Worm (Caenorhabditis elegans) whole organism, early embryonic: Measurements from ENCODE around the gene F59A1.15.

Experiments
- B0310.2 ChIP-seq: sonication (generic microtip); optimal IDR thresholded peaks from 2 replicates; lab custom pipeline; 2016; ENCODE audit warnings: mild to moderate bottlenecking, missing genetic modification characterization, missing compliant biosample characterization
- F13C5.2 ChIP-seq: sonication (generic microtip); optimal IDR thresholded peaks from 2 replicates; lab custom pipeline; 2017; ENCODE audit warnings: mild to moderate bottlenecking, missing genetic modification characterization, inconsistent platforms, missing compliant biosample characterization
- aly-1 ChIP-seq: sonication (generic microtip); optimal IDR thresholded peaks from 2 replicates; lab custom pipeline; 2016; ENCODE audit warnings: missing genetic modification characterization, missing compliant biosample characterization
- ama-1 ChIP-seq: fragments of 150-350 bp; optimal IDR thresholded peaks from 2 replicates; lab custom pipeline; 2014
- ceh-13 ChIP-seq: fragments of 200-800 bp; sonication (Bioruptor generic); optimal IDR thresholded peaks from 2 replicates; lab custom pipeline; 2018; ENCODE audit warnings: mild to moderate bottlenecking, missing genetic modification characterization, missing compliant biosample characterization
- ceh-36 ChIP-seq: sonication (generic microtip); optimal IDR thresholded peaks from 2 replicates; lab custom pipeline; 2016; ENCODE audit warnings: missing genetic modification characterization, inconsistent platforms, missing compliant biosample characterization
- ets-7 ChIP-seq: sonication (generic microtip); optimal IDR thresholded peaks from 2 replicates; lab custom pipeline; 2016; ENCODE audit warnings: missing genotype, missing genetic modification characterization, missing compliant biosample characterization
- flt-1 ChIP-seq: fragments of 200-800 bp; sonication (Bioruptor generic); IDR thresholded peaks from 2 replicates; pipeline ENCODE4 v1.3.6; 2022; ENCODE audit warnings: missing genetic modification characterization, missing compliant biosample characterization
- hmbx-1 ChIP-seq: sonication (generic microtip); optimal IDR thresholded peaks from 2 replicates; lab custom pipeline; 2016; ENCODE audit warnings: mild to moderate bottlenecking, missing genetic modification characterization, missing compliant biosample characterization
- hmg-4 ChIP-seq: fragments of 200-800 bp; sonication (Bioruptor generic); optimal IDR thresholded peaks from 2 replicates; lab custom pipeline; 2018; ENCODE audit warnings: mild to moderate bottlenecking, missing genetic modification characterization, missing compliant biosample characterization
- hnd-1 ChIP-seq: sonication (generic microtip); optimal IDR thresholded peaks from 2 replicates; lab custom pipeline; 2016; ENCODE audit warnings: missing genetic modification characterization, missing compliant biosample characterization
- pes-1 ChIP-seq: fragments of 200-800 bp; sonication (Bioruptor generic); IDR thresholded peaks from 2 replicates; pipeline ENCODE4 v1.3.6; 2022; ENCODE audit warnings: missing genetic modification reagents, missing genetic modification characterization, missing compliant biosample characterization
- scrt-1 ChIP-seq: fragments of 200-800 bp; sonication (Bioruptor generic); IDR thresholded peaks from 2 replicates; pipeline ENCODE4 v1.3.6; 2022; ENCODE audit warnings: missing genetic modification characterization, missing compliant biosample characterization
- sea-1 ChIP-seq: fragments of 200-800 bp; sonication (Bioruptor generic); conservative IDR thresholded peaks from 2 replicates; pipeline ENCODE4 v1.3.6; 2022; ENCODE audit warnings: missing genetic modification characterization, missing compliant biosample characterization
- tbx-11 ChIP-seq: fragments of 200-800 bp; sonication (Bioruptor generic); IDR thresholded peaks from 2 replicates; pipeline ENCODE4 v1.3.6; 2022; ENCODE audit warnings: missing genetic modification characterization, missing compliant biosample characterization
- tbx-37 ChIP-seq: fragments of 200-800 bp; sonication (Bioruptor generic); conservative IDR thresholded peaks from 2 replicates; pipeline ENCODE4 v1.3.6; 2022; ENCODE audit warnings: missing genetic modification reagents, missing genetic modification characterization, missing compliant biosample characterization
- tra-4 ChIP-seq: sonication (generic microtip); optimal IDR thresholded peaks from 2 replicates; lab custom pipeline; 2017; ENCODE audit warnings: missing genetic modification characterization, missing compliant biosample characterization

The F59A1.15 gene

ce11 chrV:17664367-17664766 lies 19.3 kb downstream of the F59A1.15 start:
- no peak for TF ChIP-seq hmg-4 (GFP tag; lab: Kevin White, UChicago)
- 0 out of 2 replicates have a peak, but pooled peaks have one; percentile 25 for TF ChIP-seq sea-1

ce11 chrV:17662260-17662659 lies 21.4 kb downstream of the F59A1.15 start:
- no peak for TF ChIP-seq tbx-11 (GFP tag; lab: Robert Waterston, UW)
- TF ChIP-seq sea-1: no peak
- TF ChIP-seq pes-1: no peak
- no peak for TF ChIP-seq ets-7 (tag; lab: Kevin White, UChicago)
- no peak for TF ChIP-seq hmbx-1
- TF ChIP-seq hnd-1 (tag; lab: Kevin White, UChicago): no peak
- no peak for TF ChIP-seq ceh-36 (tag; lab: Kevin White, UChicago)
- TF ChIP-seq ama-1 (lab: Kevin White, UChicago): no peak
- TF ChIP-seq ceh-13 (GFP tag; lab: Kevin White, UChicago): no peak
- TF ChIP-seq hmg-4 (GFP tag; lab: Kevin White, UChicago): no peak
- no peak for TF ChIP-seq flt-1 (GFP tag; lab: Robert Waterston, UW)
- no peak for TF ChIP-seq tbx-37 (GFP tag; lab: Robert Waterston, UW)
- no peak for TF ChIP-seq aly-1 (tag; lab: Kevin White, UChicago)
- no peak for TF ChIP-seq scrt-1 (GFP tag; lab: Robert Waterston, UW)
- TF ChIP-seq B0310.2 (tag; lab: Kevin White, UChicago): no peak
- no peak for TF ChIP-seq F13C5.2 (tag; lab: Kevin White, UChicago)
- no peak for TF ChIP-seq tra-4 (tag; lab: Kevin White, UChicago)

ce11 chrV:17660003-17660402 lies 23.7 kb downstream of the F59A1.15 start, which contains the start of gene dgat-2:
Gene dgat-2 (plus strand): TSS chrV:17660303.
- TF ChIP-seq flt-1 (GFP tag; lab: Robert Waterston, UW) (no peak), hmbx-1 (no peak), tra-4 (tag; lab: Kevin White, UChicago) (no peak), B0310.2 (tag; lab: Kevin White, UChicago) (no peak), tbx-37 (GFP tag; lab: Robert Waterston, UW) (no peak), ama-1 (lab: Kevin White, UChicago) (no peak), aly-1 (tag; lab: Kevin White, UChicago) (no peak), ets-7 (tag; lab: Kevin White, UChicago) (no peak), pes-1 (no peak), scrt-1 (GFP tag; lab: Robert Waterston, UW) (no peak), ceh-36 (tag; lab: Kevin White, UChicago) (no peak), ceh-13 (GFP tag; lab: Kevin White, UChicago) (no peak), tbx-11 (GFP tag; lab: Robert Waterston, UW) (no peak), hnd-1 (tag; lab: Kevin White, UChicago) (no peak), F13C5.2 (tag; lab: Kevin White, UChicago) (no peak), sea-1 (no peak), hmg-4 (GFP tag; lab: Kevin White, UChicago) (no peak)

- TF ChIP-seq aly-1 (tag; lab: Kevin White, UChicago) (no peak), tra-4 (tag; lab: Kevin White, UChicago) (no peak), hmbx-1 (no peak), tbx-11 (GFP tag; lab: Robert Waterston, UW) (no peak), hmg-4 (GFP tag; lab: Kevin White, UChicago) (no peak), flt-1 (GFP tag; lab: Robert Waterston, UW) (no peak), tbx-37 (GFP tag; lab: Robert Waterston, UW) (no peak), ceh-13 (GFP tag; lab: Kevin White, UChicago) (no peak), scrt-1 (GFP tag; lab: Robert Waterston, UW) (no peak), ama-1 (lab: Kevin White, UChicago) (no peak), hnd-1 (tag; lab: Kevin White, UChicago) (no peak), sea-1 (no peak), F13C5.2 (tag; lab: Kevin White, UChicago) (no peak), B0310.2 (tag; lab: Kevin White, UChicago) (no peak), pes-1 (no peak)
These were observed 24.4 kb downstream of the F59A1.15 start, which contains the start of gene fbxa-108 for ce11 chrV:17659228-17659627. Gene fbxa-108 (minus strand): TSS chrV:17659385.

- no peak for TF ChIP-seq scrt-1 (GFP tag; lab: Robert Waterston, UW)
- no peak for TF ChIP-seq ets-7 (tag; lab: Kevin White, UChicago)
- TF ChIP-seq aly-1 (tag; lab: Kevin White, UChicago): no peak
- no peak for TF ChIP-seq ceh-13 (GFP tag; lab: Kevin White, UChicago)
- TF ChIP-seq tbx-11 (GFP tag; lab: Robert Waterston, UW): no peak
- no peak for TF ChIP-seq ceh-36 (tag; lab: Kevin White, UChicago)
- no peak for TF ChIP-seq hmbx-1
- no peak for TF ChIP-seq hnd-1 (tag; lab: Kevin White, UChicago)
- no peak for TF ChIP-seq pes-1
These were observed 24.8 kb downstream of the F59A1.15 start for ce11 chrV:17658824-17659223.

ce11 chrV:17655205-17655604 lies 28.5 kb downstream of the F59A1.15 start:
- TF ChIP-seq F13C5.2 (tag; lab: Kevin White, UChicago) (no peak), aly-1 (tag; lab: Kevin White, UChicago) (no peak), ama-1 (lab: Kevin White, UChicago) (no peak), flt-1 (GFP tag; lab: Robert Waterston, UW) (no peak), hmg-4 (GFP tag; lab: Kevin White, UChicago) (no peak), tra-4 (tag; lab: Kevin White, UChicago) (no peak), B0310.2 (tag; lab: Kevin White, UChicago) (no peak), tbx-11 (GFP tag; lab: Robert Waterston, UW) (no peak), sea-1 (no peak), ets-7 (tag; lab: Kevin White, UChicago) (no peak), pes-1 (no peak), ceh-13 (GFP tag; lab: Kevin White, UChicago) (no peak), hmbx-1 (no peak)

- TF ChIP-seq F13C5.2 (tag; lab: Kevin White, UChicago) (no peak), pes-1 (no peak)
These were observed 33.2 kb downstream of the F59A1.15 start, which contains the start of gene fbxa-192 for ce11 chrV:17650427-17650826. Gene fbxa-192 (minus strand): TSS chrV:17650527.
